Fruit fly (Drosophila melanogaster) whole organism: ENCODE data around the gene CG7778.

ENCODE experiments used
- Dll ChIP-seq: fragments of >200 bp; optimal IDR thresholded peaks from 2 replicates; lab custom pipeline; 2017
- usp ChIP-seq: fragments of >200 bp; optimal IDR thresholded peaks from 2 replicates; lab custom pipeline; 2017; ENCODE audit warnings: missing biosample characterization, missing genetic modification characterization, mixed read lengths

DNA sequence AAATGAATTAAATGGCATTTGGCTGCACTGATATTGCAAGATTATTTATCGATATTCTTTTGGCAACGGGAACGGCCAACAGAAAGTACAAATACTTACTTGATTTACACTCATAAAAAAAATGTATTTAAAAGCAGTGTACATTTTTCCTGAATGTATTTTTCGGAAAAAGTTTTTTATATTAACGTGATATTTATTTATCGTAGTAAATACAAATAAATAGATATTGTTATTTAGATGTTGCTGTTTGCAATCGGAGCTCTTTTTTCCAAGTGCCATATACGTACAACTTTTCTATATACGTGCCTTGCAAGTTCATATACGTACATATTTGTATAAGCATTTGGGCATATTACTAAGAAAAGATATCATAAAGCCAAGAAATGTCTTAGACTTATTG is 4.9 kb downstream of the CG7778 start:
- no peak for TF ChIP-seq usp
- no peak for TF ChIP-seq Dll
